Worm (Caenorhabditis elegans) whole organism, early embryonic: Measurements from ENCODE around the gene lap-2.

ENCODE experiments used
- B0310.2 ChIP-seq: sonication (generic microtip); optimal IDR thresholded peaks from 2 replicates; lab custom pipeline; 2016; ENCODE audit warnings: mild to moderate bottlenecking, missing genetic modification characterization, missing compliant biosample characterization
- F13C5.2 ChIP-seq: sonication (generic microtip); optimal IDR thresholded peaks from 2 replicates; lab custom pipeline; 2017; ENCODE audit warnings: mild to moderate bottlenecking, missing genetic modification characterization, inconsistent platforms, missing compliant biosample characterization
- aly-1 ChIP-seq: sonication (generic microtip); optimal IDR thresholded peaks from 2 replicates; lab custom pipeline; 2016; ENCODE audit warnings: missing genetic modification characterization, missing compliant biosample characterization
- ama-1 ChIP-seq: fragments of 150-350 bp; optimal IDR thresholded peaks from 2 replicates; lab custom pipeline; 2014
- ets-7 ChIP-seq: sonication (generic microtip); optimal IDR thresholded peaks from 2 replicates; lab custom pipeline; 2016; ENCODE audit warnings: missing genotype, missing genetic modification characterization, missing compliant biosample characterization
- flt-1 ChIP-seq: fragments of 200-800 bp; sonication (Bioruptor generic); IDR thresholded peaks from 2 replicates; pipeline ENCODE4 v1.3.6; 2022; ENCODE audit warnings: missing genetic modification characterization, missing compliant biosample characterization
- hmg-4 ChIP-seq: fragments of 200-800 bp; sonication (Bioruptor generic); optimal IDR thresholded peaks from 2 replicates; lab custom pipeline; 2018; ENCODE audit warnings: mild to moderate bottlenecking, missing genetic modification characterization, missing compliant biosample characterization
- hnd-1 ChIP-seq: sonication (generic microtip); optimal IDR thresholded peaks from 2 replicates; lab custom pipeline; 2016; ENCODE audit warnings: missing genetic modification characterization, missing compliant biosample characterization
- tbx-11 ChIP-seq: fragments of 200-800 bp; sonication (Bioruptor generic); IDR thresholded peaks from 2 replicates; pipeline ENCODE4 v1.3.6; 2022; ENCODE audit warnings: missing genetic modification characterization, missing compliant biosample characterization
- tbx-37 ChIP-seq: fragments of 200-800 bp; sonication (Bioruptor generic); conservative IDR thresholded peaks from 2 replicates; pipeline ENCODE4 v1.3.6; 2022; ENCODE audit warnings: missing genetic modification reagents, missing genetic modification characterization, missing compliant biosample characterization
- tra-4 ChIP-seq: sonication (generic microtip); optimal IDR thresholded peaks from 2 replicates; lab custom pipeline; 2017; ENCODE audit warnings: missing genetic modification characterization, missing compliant biosample characterization

DNA sequence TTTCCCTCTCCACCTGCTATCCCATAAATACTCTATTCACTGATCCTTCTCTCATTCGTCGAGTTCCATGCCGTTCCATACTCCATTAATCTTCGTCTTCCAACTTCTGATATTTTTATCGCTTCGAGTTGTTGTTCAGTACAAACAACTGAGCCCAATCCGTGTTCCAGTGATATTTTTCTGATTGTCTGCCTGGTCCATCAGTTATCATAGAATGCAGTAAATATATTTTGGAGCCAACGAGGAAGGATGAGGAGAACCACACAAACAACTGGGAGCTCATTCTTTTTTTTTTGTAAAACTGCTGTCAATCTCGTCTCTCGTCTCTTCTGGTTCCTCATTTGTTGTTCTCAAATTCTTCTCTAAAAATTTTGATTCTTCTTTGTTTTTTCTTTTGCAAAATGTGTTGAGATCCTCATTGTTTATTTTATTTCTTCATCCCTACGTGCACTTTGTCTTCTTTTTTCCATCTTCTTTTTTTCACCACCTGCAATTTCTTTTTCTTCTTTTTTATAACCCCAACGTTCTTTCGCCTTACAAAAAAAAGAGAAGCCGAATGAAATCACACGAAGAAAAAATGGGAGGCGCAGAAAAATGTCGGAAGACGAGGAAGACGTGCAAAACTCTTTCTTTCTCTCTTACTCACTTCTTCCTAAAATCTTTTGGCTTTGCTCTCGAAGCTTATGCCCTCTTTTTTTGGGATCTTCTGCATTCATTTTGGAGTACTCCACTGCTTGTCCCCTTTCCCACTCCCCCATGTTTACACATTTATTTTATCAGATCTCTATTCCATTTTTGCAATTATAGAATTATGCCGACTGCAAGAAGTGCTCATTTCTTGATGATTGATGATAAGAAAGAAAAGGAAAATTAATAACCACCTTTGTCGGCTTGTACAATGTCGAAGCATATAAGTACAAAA is 40.5 kb downstream of the lap-2 start:
- no peak for TF ChIP-seq tra-4 (tag; lab: Kevin White, UChicago)
- no peak for TF ChIP-seq B0310.2 (tag; lab: Kevin White, UChicago)
- no peak for TF ChIP-seq tbx-11 (GFP tag; lab: Robert Waterston, UW)
- no peak for TF ChIP-seq hnd-1 (tag; lab: Kevin White, UChicago)
- TF ChIP-seq ama-1 (lab: Kevin White, UChicago) = no peak
- no peak for TF ChIP-seq tbx-37
- TF ChIP-seq hmg-4 (GFP tag; lab: Kevin White, UChicago) = no peak
- TF ChIP-seq flt-1 (GFP tag; lab: Robert Waterston, UW) = no peak
- TF ChIP-seq ets-7 (tag; lab: Kevin White, UChicago) = no peak
- no peak for TF ChIP-seq aly-1 (tag; lab: Kevin White, UChicago)
- no peak for TF ChIP-seq F13C5.2 (tag; lab: Kevin White, UChicago)
